Fruit fly (Drosophila melanogaster): ENCODE data around the gene CG32262.

Gene CG32262

dm6 chr3L:3798488-3798887, 11.5 kb downstream of the CG32262 start (continued):
- no peak for TF ChIP-seq oc (tag; optimal IDR thresholded peaks at IDR 0.05)
- TF ChIP-seq CG13296 (GFP tag; optimal IDR thresholded peaks at IDR 0.05) = no peak
- TF ChIP-seq gcm (GFP tag; optimal IDR thresholded peaks at IDR 0.05) = no peak
- TF ChIP-seq PHDP (tag; optimal IDR thresholded peaks at IDR 0.05) = peak; percentile 29
- no peak for TF ChIP-seq CG6254 (GFP tag; optimal IDR thresholded peaks at IDR 0.05)
- TF ChIP-seq MESR4 (GFP tag; optimal IDR thresholded peaks at IDR 0.05) = no peak
- TF ChIP-seq CG8388 (GFP tag; optimal IDR thresholded peaks at IDR 0.05) = no peak
- TF ChIP-seq Kr (GFP tag; optimal IDR thresholded peaks at IDR 0.05) = no peak
- TF ChIP-seq CG9609 (GFP tag; optimal IDR thresholded peaks at IDR 0.05) = no peak
- no peak for TF ChIP-seq CG2199 (GFP tag; IDR thresholded peaks at IDR 0.05)
- no peak for TF ChIP-seq E2f1 (GFP tag; IDR thresholded peaks at IDR 0.05)
- TF ChIP-seq CG9817 (tag; optimal IDR thresholded peaks at IDR 0.05) = no peak
- no peak for TF ChIP-seq z (GFP tag; IDR thresholded peaks at IDR 0.05)
- TF ChIP-seq nom (GFP tag; optimal IDR thresholded peaks at IDR 0.05) = no peak
- no peak for TF ChIP-seq Bteb2 (GFP tag; optimal IDR thresholded peaks at IDR 0.05)
- TF ChIP-seq CG32532 (GFP tag; IDR thresholded peaks at IDR 0.05) = no peak
- TF ChIP-seq CG14710 (tag; optimal IDR thresholded peaks at IDR 0.05) = no peak
- no peak for TF ChIP-seq cad (GFP tag; optimal IDR thresholded peaks at IDR 0.05)
- TF ChIP-seq CG12391 (tag; optimal IDR thresholded peaks at IDR 0.05) = peak; percentile 14
- TF ChIP-seq al (GFP tag; IDR thresholded peaks at IDR 0.05) = no peak
- TF ChIP-seq CG4404 (GFP tag; IDR thresholded peaks at IDR 0.05) = no peak
- no peak for TF ChIP-seq eve (GFP tag; optimal IDR thresholded peaks at IDR 0.05)
- TF ChIP-seq CG2875 (GFP tag; optimal IDR thresholded peaks at IDR 0.05) = no peak
- no peak for TF ChIP-seq yki (optimal IDR thresholded peaks at IDR 0.05)
- TF ChIP-seq CG6683 (GFP tag; optimal IDR thresholded peaks at IDR 0.05) = no peak
- no peak for TF ChIP-seq btn (GFP tag; optimal IDR thresholded peaks at IDR 0.05)
- no peak for TF ChIP-seq CG1602 (GFP tag; optimal IDR thresholded peaks at IDR 0.05)
- no peak for TF ChIP-seq CG14441 (GFP tag; IDR thresholded peaks at IDR 0.05)
- TF ChIP-seq CG12155 (GFP tag; optimal IDR thresholded peaks at IDR 0.05) = no peak
- no peak for TF ChIP-seq prd (optimal IDR thresholded peaks at IDR 0.05)
- TF ChIP-seq prd (GFP tag; IDR thresholded peaks at IDR 0.05) = 0 out of 3 replicates have a peak, but pooled peaks have one; percentile 25
- peak; percentile 20 for TF ChIP-seq CG13424 (tag; optimal IDR thresholded peaks at IDR 0.05)
- TF ChIP-seq H2.0 (GFP tag; IDR thresholded peaks at IDR 0.05) = no peak
- TF ChIP-seq CG16779 (GFP tag; IDR thresholded peaks at IDR 0.05) = no peak
- TF ChIP-seq CG12071 (GFP tag; optimal IDR thresholded peaks at IDR 0.05) = no peak
- TF ChIP-seq da (GFP tag; optimal IDR thresholded peaks at IDR 0.05) = no peak
- TF ChIP-seq sd (tag; optimal IDR thresholded peaks at IDR 0.05) = no peak
- TF ChIP-seq pb (GFP tag; optimal IDR thresholded peaks at IDR 0.05) = no peak
- peak; percentile 38; the same call in 1 of the 2 replicates for TF ChIP-seq CG14014 (GFP tag; IDR thresholded peaks at IDR 0.05)
- TF ChIP-seq CG10321 (GFP tag; IDR thresholded peaks at IDR 0.05) = no peak
- TF ChIP-seq CG11085 (GFP tag; IDR thresholded peaks at IDR 0.05) = no peak
- no peak for TF ChIP-seq crol (GFP tag; IDR thresholded peaks at IDR 0.05)
- TF ChIP-seq CG4360 (GFP tag; IDR thresholded peaks at IDR 0.05) = no peak
- TF ChIP-seq Atf6 (GFP tag; IDR thresholded peaks at IDR 0.05) = no peak
- TF ChIP-seq ranshi (GFP tag; IDR thresholded peaks at IDR 0.05) = 0 out of 2 replicates have a peak, but pooled peaks have one; percentile 25
- no peak for TF ChIP-seq Atf3 (GFP tag; optimal IDR thresholded peaks at IDR 0.05)
- TF ChIP-seq CG17361 (GFP tag; IDR thresholded peaks at IDR 0.05) = 0 out of 3 replicates have a peak, but pooled peaks have one; percentile 11
- TF ChIP-seq br (optimal IDR thresholded peaks at IDR 0.05) = no peak
- no peak for TF ChIP-seq Poxn (GFP tag; IDR thresholded peaks at IDR 0.05)
- no peak for TF ChIP-seq CG4617 (GFP tag; optimal IDR thresholded peaks at IDR 0.05; ENCODE audit: borderline replicate concordance)
- TF ChIP-seq CG32772 (GFP tag; IDR thresholded peaks at IDR 0.05) = no peak
- no peak for TF ChIP-seq Fer2 (tag; optimal IDR thresholded peaks at IDR 0.05)
- TF ChIP-seq Bdp1 (GFP tag; optimal IDR thresholded peaks at IDR 0.05) = no peak
- no peak for TF ChIP-seq Camta (GFP tag; optimal IDR thresholded peaks at IDR 0.05)
